Worm (Caenorhabditis elegans) whole organism, young adult: ENCODE data around the gene K01A6.5.

Source experiments
- F39B2.1 ChIP-seq: fragments of 200-800 bp; sonication (Bioruptor generic); IDR thresholded peaks from 2 replicates; pipeline ENCODE4 v1.3.6; 2022; ENCODE audit warnings: missing genetic modification reagents, missing genetic modification characterization, missing compliant biosample characterization
- Y53F4B.3 ChIP-seq: fragments of 200-800 bp; sonication (Bioruptor generic); IDR thresholded peaks from 2 replicates; pipeline ENCODE4 v1.3.6; 2022; ENCODE audit warnings: missing genetic modification reagents, missing genetic modification characterization, missing compliant biosample characterization
- ama-1 ChIP-seq, 3 experiments: fragments of 150-350 bp in 1 of 3; sonication (generic microtip) in 2 of 3; optimal IDR thresholded peaks; 2 replicates each; lab custom pipeline; 2014 to 2018; ENCODE audit warnings: missing biosample characterization in 2 of 3, missing genetic modification characterization in 2 of 3, missing genetic modification reagents in 2 of 3
- bed-2 ChIP-seq: fragments of 200-800 bp; sonication (Bioruptor generic); IDR thresholded peaks from 2 replicates; pipeline ENCODE4 v1.3.6; 2022; ENCODE audit warnings: missing genetic modification reagents, missing genetic modification characterization, missing compliant biosample characterization
- ceh-100 ChIP-seq: fragments of 200-800 bp; sonication (Bioruptor generic); IDR thresholded peaks from 2 replicates; pipeline ENCODE4 v1.3.6; 2022; ENCODE audit warnings: missing genetic modification reagents, missing genetic modification characterization, missing compliant biosample characterization
- him-1 ChIP-seq: sonication (generic microtip); optimal IDR thresholded peaks from 2 replicates; lab custom pipeline; 2016; ENCODE audit warnings: missing genotype, missing genetic modification reagents, missing genetic modification characterization, missing compliant biosample characterization
- hlh-12 ChIP-seq: sonication (generic microtip); optimal IDR thresholded peaks from 2 replicates; lab custom pipeline; 2016; ENCODE audit warnings: missing genetic modification characterization, missing compliant biosample characterization
- hrde-1 ChIP-seq: sonication (generic microtip); optimal IDR thresholded peaks from 2 replicates; lab custom pipeline; 2016; ENCODE audit warnings: missing genetic modification characterization, mild to moderate bottlenecking, missing compliant biosample characterization, moderate library complexity, missing genotype, missing genetic modification reagents, borderline replicate concordance
- hsf-1 ChIP-seq: fragments of 200-800 bp; sonication (Bioruptor generic); IDR thresholded peaks from 2 replicates; pipeline ENCODE4 v1.3.6; 2022; ENCODE audit warnings: missing genetic modification reagents, missing genetic modification characterization, missing compliant biosample characterization
- pha-4 ChIP-seq: fragments of 150-350 bp; sonication (generic microtip); optimal IDR thresholded peaks from 2 replicates; lab custom pipeline; 2014; ENCODE audit warnings: missing biosample characterization, missing genetic modification reagents, missing genetic modification characterization
- rpc-1 ChIP-seq, 2 experiments: fragments of 150-350 bp in 1 of 2; sonication (generic microtip) in 1 of 2; optimal IDR thresholded peaks; 2 replicates each; lab custom pipeline; 2014 to 2018; ENCODE audit warnings: missing biosample characterization in 1 of 2, missing genetic modification characterization in 1 of 2, missing genetic modification reagents in 1 of 2, missing genotype in 1 of 2
- snpc-4 ChIP-seq, 5 experiments: fragments of 150-350 bp in 1 of 5; sonication (generic microtip) in 4 of 5; optimal IDR thresholded peaks; 2 replicates each; lab custom pipeline; 2014 to 2018; ENCODE audit warnings: missing genetic modification characterization in 5 of 5, missing biosample characterization in 3 of 5, antibody characterized with exemption in 2 of 5, mild to moderate bottlenecking in 2 of 5, missing compliant biosample characterization in 2 of 5, missing genotype in 2 of 5, moderate library complexity in 2 of 5, missing genetic modification reagents in 1 of 5
- unc-130 ChIP-seq: sonication (generic microtip); optimal IDR thresholded peaks from 2 replicates; lab custom pipeline; 2016; ENCODE audit warnings: missing genetic modification reagents, missing genetic modification characterization, missing compliant biosample characterization
- unc-62 ChIP-seq: fragments of 150-350 bp; optimal IDR thresholded peaks from 2 replicates; lab custom pipeline; 2014; ENCODE audit warnings: missing biosample characterization, missing genetic modification reagents, missing genetic modification characterization

DNA sequence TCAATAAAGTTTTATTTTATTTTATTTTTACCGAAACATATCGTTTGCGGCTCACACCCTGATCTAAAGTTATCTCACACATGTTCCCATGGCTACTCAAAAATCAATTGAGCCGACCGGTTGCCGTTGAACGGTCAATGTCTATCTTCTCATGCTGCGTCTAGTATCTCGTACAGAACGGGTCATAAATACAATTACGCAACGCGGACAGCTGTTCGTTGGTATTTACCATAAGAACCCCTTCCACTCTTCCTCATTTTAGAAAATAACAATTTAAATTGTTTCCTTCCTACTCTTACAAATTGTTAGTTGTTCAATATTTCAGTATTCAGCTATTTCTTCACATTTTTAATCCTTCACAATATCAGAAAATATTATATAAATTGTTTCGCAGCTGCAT lies 1.3 kb downstream of the K01A6.5 start:
- TF ChIP-seq F39B2.1 = no peak
- no peak for TF ChIP-seq unc-130
- TF ChIP-seq hsf-1 = no peak
- no peak for TF ChIP-seq bed-2 (GFP tag; lab: Robert Waterston, UW)
- TF ChIP-seq pha-4 (tag; lab: Kevin White, UChicago) = no peak
- TF ChIP-seq rpc-1 (optimal IDR thresholded peaks at IDR 0.05; lab: Kevin White, UChicago) = no peak
- TF ChIP-seq rpc-1 (tag; optimal IDR thresholded peaks at IDR 0.05; lab: Kevin White, UChicago) = no peak
- no peak for TF ChIP-seq unc-62
- no peak for TF ChIP-seq him-1 (tag; lab: Kevin White, UChicago)
- no peak for TF ChIP-seq snpc-4 (GFP tag; optimal IDR thresholded peaks at IDR 0.05; lab: Kevin White, UChicago)
- no peak for TF ChIP-seq snpc-4 (tag; optimal IDR thresholded peaks at IDR 0.05; lab: Kevin White, UChicago)
- TF ChIP-seq hlh-12 (tag; lab: Kevin White, UChicago) = no peak
- TF ChIP-seq ama-1 (optimal IDR thresholded peaks at IDR 0.05; lab: Kevin White, UChicago) = no peak
- no peak for TF ChIP-seq ama-1 (GFP tag; optimal IDR thresholded peaks at IDR 0.05; lab: Kevin White, UChicago)
- TF ChIP-seq hrde-1 (tag; lab: Kevin White, UChicago) = no peak
- no peak for TF ChIP-seq ceh-100 (GFP tag; lab: Robert Waterston, UW)
- no peak for TF ChIP-seq Y53F4B.3 (GFP tag; lab: Robert Waterston, UW)
